Fruit fly (Drosophila melanogaster) whole organism, prepupa: ENCODE results near the gene CycA.

Experiments
- Blimp-1 ChIP-seq: fragments of 200-800 bp; sonication (Bioruptor generic); optimal IDR thresholded peaks from 3 replicates; lab custom pipeline; 2017; ENCODE audit warnings: missing biosample characterization, missing genetic modification characterization, mild to moderate bottlenecking, moderate library complexity, missing genetic modification reagents
- CG10631 ChIP-seq: fragments of 200-800 bp; sonication (Bioruptor generic); optimal IDR thresholded peaks from 2 replicates; lab custom pipeline; 2016; ENCODE audit warnings: missing biosample characterization, missing genetic modification characterization
- CG16779 ChIP-seq: fragments of 200-800 bp; sonication (Bioruptor generic); optimal IDR thresholded peaks from 3 replicates; lab custom pipeline; 2017; ENCODE audit warnings: missing biosample characterization, mild to moderate bottlenecking, missing genetic modification characterization
- CG32006 ChIP-seq: fragments of 200-800 bp; sonication (Bioruptor generic); optimal IDR thresholded peaks from 3 replicates; lab custom pipeline; 2017; ENCODE audit warnings: missing biosample characterization, mild to moderate bottlenecking, missing genetic modification characterization
- Ets21C ChIP-seq: fragments of 200-800 bp; sonication (Bioruptor generic); optimal IDR thresholded peaks from 3 replicates; lab custom pipeline; 2016; ENCODE audit warnings: missing biosample characterization, missing genetic modification characterization
- Ets96B ChIP-seq: fragments of 200-800 bp; optimal IDR thresholded peaks from 2 replicates; lab custom pipeline; 2019; ENCODE audit warnings: missing biosample characterization, mild to moderate bottlenecking, missing genetic modification characterization, moderate library complexity
- Hr4 ChIP-seq: fragments of 200-800 bp; sonication (Bioruptor generic); optimal IDR thresholded peaks from 3 replicates; lab custom pipeline; 2016; ENCODE audit warnings: missing biosample characterization, missing genetic modification characterization
- Lpt ChIP-seq: fragments of 200-800 bp; sonication (Bioruptor generic); optimal IDR thresholded peaks from 3 replicates; lab custom pipeline; 2016; ENCODE audit warnings: missing biosample characterization, missing genetic modification characterization
- Smox ChIP-seq: fragments of 200-800 bp; sonication (Bioruptor generic); optimal IDR thresholded peaks from 3 replicates; lab custom pipeline; 2016; ENCODE audit warnings: missing biosample characterization, missing genetic modification characterization
- achi ChIP-seq: fragments of 200-800 bp; sonication (Bioruptor generic); optimal IDR thresholded peaks from 3 replicates; lab custom pipeline; 2016; ENCODE audit warnings: missing biosample characterization, missing genetic modification characterization
- dsx ChIP-seq: fragments of 200-800 bp; optimal IDR thresholded peaks from 3 replicates; lab custom pipeline; 2019; ENCODE audit warnings: missing biosample characterization, mild to moderate bottlenecking, missing genetic modification characterization, moderate library complexity; ENCODE audit not compliant: poor library complexity, severe bottlenecking
- pdm3 ChIP-seq: fragments of 200-800 bp; sonication (Bioruptor generic); optimal IDR thresholded peaks from 3 replicates; lab custom pipeline; 2016; ENCODE audit warnings: missing biosample characterization, missing genetic modification characterization

dm6 chr3L:11863587-11863986 is 30.2 kb upstream of the CycA start:
- TF ChIP-seq Hr4 (GFP tag; lab: Kevin White, UChicago) (no peak), dsx (GFP tag; lab: Kevin White, UChicago) (peak; percentile 8), Ets96B (peak; percentile 34), Ets21C (GFP tag; lab: Kevin White, UChicago) (no peak), Lpt (GFP tag; lab: Kevin White, UChicago) (no peak), Blimp-1 (GFP tag; lab: Kevin White, UChicago) (no peak), CG10631 (GFP tag; lab: Kevin White, UChicago) (peak; percentile 16), CG16779 (tag; lab: Kevin White, UChicago) (no peak), pdm3 (GFP tag; lab: Kevin White, UChicago) (no peak), achi (GFP tag; lab: Kevin White, UChicago) (no peak), Smox (no peak), CG32006 (GFP tag; lab: Kevin White, UChicago) (peak; percentile 11)
